Fruit fly (Drosophila melanogaster) whole organism, embryonic: ENCODE measurements around the gene foxo.

Experiments used
- ATbp ChIP-seq: fragments of 200-800 bp; sonication (Bioruptor generic); optimal IDR thresholded peaks from 2 replicates; lab custom pipeline; 2017; ENCODE audit warnings: missing biosample characterization, mild to moderate bottlenecking, missing genetic modification characterization, missing genetic modification reagents
- BtbVII ChIP-seq: fragments of 200-800 bp; sonication (Bioruptor generic); optimal IDR thresholded peaks from 3 replicates; lab custom pipeline; 2017; ENCODE audit warnings: missing biosample characterization, mild to moderate bottlenecking, missing genetic modification characterization
- CG10543 ChIP-seq: fragments of 200-800 bp; sonication (Bioruptor generic); optimal IDR thresholded peaks from 3 replicates; lab custom pipeline; 2017; ENCODE audit warnings: missing biosample characterization, mild to moderate bottlenecking, missing genetic modification characterization, moderate library complexity
- CG11504 ChIP-seq: fragments of 200-800 bp; sonication (Bioruptor generic); optimal IDR thresholded peaks from 3 replicates; lab custom pipeline; 2019; ENCODE audit warnings: missing biosample characterization, mild to moderate bottlenecking, missing genetic modification characterization, moderate library complexity
- CG14050 ChIP-seq: fragments of 200-800 bp; sonication (Bioruptor generic); IDR thresholded peaks from 3 replicates; pipeline ENCODE4 v1.3.6; 2022; ENCODE audit warnings: missing biosample characterization, missing genetic modification characterization
- CG1602 ChIP-seq: fragments of 200-800 bp; sonication (Bioruptor generic); optimal IDR thresholded peaks from 3 replicates; lab custom pipeline; 2016; ENCODE audit warnings: missing biosample characterization, missing genetic modification characterization
- CG16813 ChIP-seq: fragments of 200-800 bp; sonication (Bioruptor generic); IDR thresholded peaks from 3 replicates; pipeline ENCODE4 v1.3.6; 2022; ENCODE audit warnings: missing biosample characterization, missing genetic modification characterization; ENCODE audit not compliant: partially characterized antibody
- CG16863 ChIP-seq: fragments of 200-800 bp; sonication (Bioruptor generic); optimal IDR thresholded peaks from 3 replicates; lab custom pipeline; 2016; ENCODE audit warnings: missing biosample characterization, missing genetic modification characterization
- CG17385 ChIP-seq: fragments of 200-800 bp; sonication (Bioruptor generic); optimal IDR thresholded peaks from 3 replicates; lab custom pipeline; 2018; ENCODE audit warnings: missing biosample characterization, mild to moderate bottlenecking, missing genetic modification characterization
- CG17802 ChIP-seq: fragments of 200-800 bp; sonication (Bioruptor generic); optimal IDR thresholded peaks from 2 replicates; lab custom pipeline; 2018; ENCODE audit warnings: missing biosample characterization, mild to moderate bottlenecking, missing genetic modification characterization, moderate library complexity
- CG18599 ChIP-seq: fragments of 200-800 bp; sonication (Bioruptor generic); optimal IDR thresholded peaks from 3 replicates; lab custom pipeline; 2017; ENCODE audit warnings: missing biosample characterization, missing genetic modification characterization, mild to moderate bottlenecking, moderate library complexity, missing genetic modification reagents
- CG2199 ChIP-seq: fragments of 200-800 bp; sonication (Bioruptor generic); IDR thresholded peaks from 3 replicates; pipeline ENCODE4 v1.3.6; 2022; ENCODE audit warnings: missing biosample characterization, missing genetic modification characterization
- CG6765 ChIP-seq: fragments of 200-800 bp; sonication (Bioruptor generic); optimal IDR thresholded peaks from 3 replicates; lab custom pipeline; 2017; ENCODE audit warnings: missing biosample characterization, mild to moderate bottlenecking, missing genetic modification characterization
- CG6813 ChIP-seq: fragments of 200-800 bp; sonication (Bioruptor generic); optimal IDR thresholded peaks from 2 replicates; lab custom pipeline; 2017; ENCODE audit warnings: missing biosample characterization, missing genetic modification characterization, mild to moderate bottlenecking, moderate library complexity, missing genetic modification reagents
- CG7745 ChIP-seq: fragments of 200-800 bp; sonication (Bioruptor generic); optimal IDR thresholded peaks from 2 replicates; lab custom pipeline; 2018; ENCODE audit warnings: missing biosample characterization, mild to moderate bottlenecking, missing genetic modification characterization, moderate library complexity
- CG7987 ChIP-seq: fragments of 200-800 bp; sonication (Bioruptor generic); optimal IDR thresholded peaks from 2 replicates; lab custom pipeline; 2018; ENCODE audit warnings: missing biosample characterization, mild to moderate bottlenecking, missing genetic modification characterization, moderate library complexity
- Dip2 ChIP-seq: fragments of 200-800 bp; sonication (Bioruptor generic); IDR thresholded peaks from 2 replicates; pipeline ENCODE4 v1.3.6; 2022; ENCODE audit warnings: missing biosample characterization, missing genetic modification characterization
- Lhr ChIP-seq: fragments of 200-800 bp; sonication (Bioruptor generic); optimal IDR thresholded peaks from 3 replicates; lab custom pipeline; 2017; ENCODE audit warnings: mild to moderate bottlenecking, missing biosample characterization, missing genetic modification reagents, missing genetic modification characterization
- Max ChIP-seq: fragments of 200-800 bp; sonication (Bioruptor generic); optimal IDR thresholded peaks from 2 replicates; lab custom pipeline; 2016; ENCODE audit warnings: missing biosample characterization, mild to moderate bottlenecking, missing genetic modification characterization
- Nf-YA ChIP-seq: fragments of 200-800 bp; sonication (Bioruptor generic); IDR thresholded peaks from 2 replicates; pipeline ENCODE4 v1.3.6; 2022; ENCODE audit warnings: missing biosample characterization, missing genetic modification characterization
- Ravus ChIP-seq: fragments of 200-800 bp; sonication (Bioruptor generic); IDR thresholded peaks from 2 replicates; pipeline ENCODE4 v1.3.6; 2022; ENCODE audit warnings: missing biosample characterization, missing genetic modification characterization
- Tbp ChIP-seq: fragments of >200 bp; optimal IDR thresholded peaks from 2 replicates; lab custom pipeline; 2018; ENCODE audit warnings: missing biosample characterization, missing genetic modification characterization
- Xbp1 ChIP-seq: fragments of 200-800 bp; sonication (Bioruptor generic); optimal IDR thresholded peaks from 3 replicates; lab custom pipeline; 2016; ENCODE audit warnings: missing biosample characterization, mild to moderate bottlenecking, missing genetic modification characterization
- ara ChIP-seq: fragments of 200-800 bp; sonication (Bioruptor generic); IDR thresholded peaks from 2 replicates; pipeline ENCODE4 v1.3.6; 2022; ENCODE audit warnings: missing biosample characterization, missing genetic modification characterization
- bcd ChIP-seq: fragments of 200-800 bp; sonication (Bioruptor generic); optimal IDR thresholded peaks from 2 replicates; lab custom pipeline; 2017; ENCODE audit warnings: missing biosample characterization, mild to moderate bottlenecking, missing genetic modification characterization
- cas ChIP-seq: fragments of 200-800 bp; sonication (Bioruptor generic); IDR thresholded peaks from 2 replicates; pipeline ENCODE4 v1.3.6; 2022; ENCODE audit warnings: missing biosample characterization, missing genetic modification characterization
- caup ChIP-seq: fragments of 200-800 bp; sonication (Bioruptor generic); optimal IDR thresholded peaks from 3 replicates; lab custom pipeline; 2017; ENCODE audit warnings: missing biosample characterization, mild to moderate bottlenecking, missing genetic modification characterization, moderate library complexity; ENCODE audit not compliant: severe bottlenecking
- eyg ChIP-seq: fragments of 200-800 bp; sonication (Bioruptor generic); optimal IDR thresholded peaks from 3 replicates; lab custom pipeline; 2016; ENCODE audit warnings: missing biosample characterization, missing genetic modification characterization
- fd102C ChIP-seq: fragments of 200-800 bp; sonication (Bioruptor generic); optimal IDR thresholded peaks from 2 replicates; lab custom pipeline; 2018; ENCODE audit warnings: missing biosample characterization, mild to moderate bottlenecking, missing genetic modification characterization, moderate library complexity
- inv ChIP-seq: fragments of 200-800 bp; sonication (Bioruptor generic); IDR thresholded peaks from 2 replicates; pipeline ENCODE4 v1.3.6; 2022; ENCODE audit warnings: missing biosample characterization, missing genetic modification characterization; ENCODE audit not compliant: partially characterized antibody
- jigr1 ChIP-seq: fragments of 200-800 bp; sonication (Bioruptor generic); IDR thresholded peaks from 3 replicates; pipeline ENCODE4 v1.3.6; 2022; ENCODE audit warnings: missing biosample characterization, missing genetic modification characterization
- jing ChIP-seq: fragments of 200-800 bp; sonication (Bioruptor generic); optimal IDR thresholded peaks from 2 replicates; lab custom pipeline; 2018; ENCODE audit warnings: missing biosample characterization, mild to moderate bottlenecking, missing genetic modification characterization
- kah ChIP-seq: fragments of 200-800 bp; sonication (Bioruptor generic); optimal IDR thresholded peaks from 2 replicates; lab custom pipeline; 2018; ENCODE audit warnings: missing biosample characterization, mild to moderate bottlenecking, missing genetic modification characterization
- lbe ChIP-seq: fragments of 200-800 bp; sonication (Bioruptor generic); optimal IDR thresholded peaks from 2 replicates; lab custom pipeline; 2016; ENCODE audit warnings: missing biosample characterization, mild to moderate bottlenecking, missing genetic modification characterization
- maf-S ChIP-seq: fragments of 200-800 bp; sonication (Bioruptor generic); optimal IDR thresholded peaks from 2 replicates; lab custom pipeline; 2016; ENCODE audit warnings: missing biosample characterization, missing genetic modification characterization
- nerfin-1 ChIP-seq: fragments of 200-800 bp; sonication (Bioruptor generic); optimal IDR thresholded peaks from 3 replicates; lab custom pipeline; 2019; ENCODE audit warnings: missing biosample characterization, mild to moderate bottlenecking, missing genetic modification characterization, moderate library complexity
- nom ChIP-seq: fragments of 200-800 bp; sonication (Bioruptor generic); optimal IDR thresholded peaks from 2 replicates; lab custom pipeline; 2017; ENCODE audit warnings: missing biosample characterization, missing genetic modification characterization, mild to moderate bottlenecking, moderate library complexity, missing genetic modification reagents
- oc ChIP-seq: fragments of 200-800 bp; sonication (Bioruptor generic); optimal IDR thresholded peaks from 2 replicates; lab custom pipeline; 2018; ENCODE audit warnings: missing biosample characterization, mild to moderate bottlenecking, missing genetic modification characterization, moderate library complexity
- pan ChIP-seq, 4 experiments: fragments of >200 bp in 3 of 4; fragments of 200-800 bp in 1 of 4; sonication (Bioruptor generic) in 1 of 4; optimal IDR thresholded peaks in 3 of 4; IDR thresholded peaks in 1 of 4; 2 replicates each; pipeline versions ENCODE4 v1.3.6 to Lab custom; 2017 to 2022; ENCODE audit warnings: missing biosample characterization in 2 of 4, missing genetic modification characterization in 2 of 4, mixed read lengths in 1 of 4
- repo ChIP-seq: fragments of 200-800 bp; sonication (Bioruptor generic); optimal IDR thresholded peaks from 2 replicates; lab custom pipeline; 2016; ENCODE audit warnings: missing biosample characterization, missing genetic modification characterization
- slbo ChIP-seq: fragments of 200-800 bp; sonication (Bioruptor generic); IDR thresholded peaks from 2 replicates; pipeline ENCODE4 v1.3.6; 2022; ENCODE audit warnings: missing biosample characterization, missing genetic modification characterization
- so ChIP-seq: fragments of 200-800 bp; sonication (Bioruptor generic); IDR thresholded peaks from 3 replicates; pipeline ENCODE4 v1.3.6; 2022; ENCODE audit warnings: missing biosample characterization, missing genetic modification characterization
- stwl ChIP-seq: fragments of 200-800 bp; sonication (Bioruptor generic); optimal IDR thresholded peaks from 3 replicates; lab custom pipeline; 2018; ENCODE audit warnings: missing biosample characterization, mild to moderate bottlenecking, missing genetic modification characterization, moderate library complexity
- sug ChIP-seq: fragments of 200-800 bp; optimal IDR thresholded peaks from 2 replicates; lab custom pipeline; 2019; ENCODE audit warnings: missing biosample characterization, mild to moderate bottlenecking, missing genetic modification characterization, moderate library complexity
- tgo ChIP-seq: fragments of 200-800 bp; sonication (Bioruptor generic); IDR thresholded peaks from 3 replicates; pipeline ENCODE4 v1.3.6; 2022; ENCODE audit warnings: missing biosample characterization, missing genetic modification characterization
- tna ChIP-seq: fragments of 200-800 bp; sonication (Bioruptor generic); IDR thresholded peaks from 2 replicates; pipeline ENCODE4 v1.3.6; 2022; ENCODE audit warnings: missing biosample characterization, missing genetic modification characterization; ENCODE audit not compliant: partially characterized antibody
- tup ChIP-seq: fragments of 200-800 bp; sonication (Bioruptor generic); optimal IDR thresholded peaks from 2 replicates; lab custom pipeline; 2016; ENCODE audit warnings: missing biosample characterization, mild to moderate bottlenecking, missing genetic modification characterization, moderate library complexity
- twi ChIP-seq: fragments of 200-800 bp; optimal IDR thresholded peaks from 2 replicates; lab custom pipeline; 2019; ENCODE audit warnings: missing biosample characterization, mild to moderate bottlenecking, missing genetic modification characterization, moderate library complexity
- tx ChIP-seq: fragments of 200-800 bp; sonication (Bioruptor generic); optimal IDR thresholded peaks from 2 replicates; lab custom pipeline; 2016; ENCODE audit warnings: missing biosample characterization, missing genetic modification characterization
- vnd ChIP-seq: fragments of 200-800 bp; sonication (Bioruptor generic); IDR thresholded peaks from 3 replicates; pipeline ENCODE4 v1.3.6; 2022; ENCODE audit warnings: missing biosample characterization, missing genetic modification characterization; ENCODE audit not compliant: partially characterized antibody

Gene foxo

dm6 chr3R:14028873-14029369 lies 27.8 kb upstream of the foxo start, which contains the start of gene Cyp6d5 (continued):
- TF ChIP-seq CG17802 (tag; lab: Kevin White, UChicago): no peak
- TF ChIP-seq oc (tag; lab: Kevin White, UChicago): no peak
- TF ChIP-seq CG7745 (tag; lab: Kevin White, UChicago): no peak
- TF ChIP-seq ara (GFP tag; lab: Robert Waterston, UW): no peak
- TF ChIP-seq Xbp1 (GFP tag; lab: Kevin White, UChicago): no peak
- TF ChIP-seq inv (GFP tag; lab: Robert Waterston, UW): no peak
- no peak for TF ChIP-seq repo (GFP tag; lab: Kevin White, UChicago)
- TF ChIP-seq CG18599 (GFP tag; lab: Kevin White, UChicago): peak; percentile 4
- TF ChIP-seq tgo: no peak
- no peak for TF ChIP-seq caup (GFP tag; lab: Kevin White, UChicago)
- TF ChIP-seq tup (GFP tag; lab: Kevin White, UChicago): no peak
- TF ChIP-seq twi (tag; lab: Kevin White, UChicago): no peak
- no peak for TF ChIP-seq nerfin-1 (tag; lab: Kevin White, UChicago)
- no peak for TF ChIP-seq Nf-YA (GFP tag; lab: Robert Waterston, UW)
- no peak for TF ChIP-seq CG16863 (GFP tag; lab: Kevin White, UChicago)
- TF ChIP-seq Dip2: no peak
- no peak for TF ChIP-seq CG16813 (GFP tag; lab: Robert Waterston, UW)
- TF ChIP-seq eyg (GFP tag; lab: Kevin White, UChicago): no peak
- peak; percentile 47 for TF ChIP-seq CG10543 (GFP tag; lab: Kevin White, UChicago)
- TF ChIP-seq sug (tag; lab: Kevin White, UChicago): peak; percentile 95
- TF ChIP-seq jigr1 (GFP tag; lab: Robert Waterston, UW): no peak
- no peak for TF ChIP-seq Max (GFP tag; lab: Kevin White, UChicago)
- TF ChIP-seq so (GFP tag; lab: Robert Waterston, UW): no peak
- TF ChIP-seq tx: no peak
- no peak for TF ChIP-seq CG14050 (GFP tag; lab: Robert Waterston, UW)
- no peak for TF ChIP-seq kah (GFP tag; lab: Kevin White, UChicago)
- TF ChIP-seq Tbp (GFP tag; lab: Kevin White, UChicago): no peak
- TF ChIP-seq fd102C: no peak
- peak; percentile 44 for TF ChIP-seq BtbVII
- TF ChIP-seq bcd (GFP tag; lab: Kevin White, UChicago): no peak
- TF ChIP-seq CG17385: no peak
- TF ChIP-seq maf-S: no peak
- TF ChIP-seq Ravus (GFP tag; lab: Robert Waterston, UW): no peak
- TF ChIP-seq cas (GFP tag; lab: Robert Waterston, UW): no peak
- TF ChIP-seq CG6765: no peak
- TF ChIP-seq tna: no peak
- TF ChIP-seq stwl (tag; lab: Kevin White, UChicago): no peak
- TF ChIP-seq nom: no peak
- no peak for TF ChIP-seq Lhr (GFP tag; lab: Kevin White, UChicago)
- no peak for TF ChIP-seq CG7987
- TF ChIP-seq lbe: no peak
- TF ChIP-seq CG6813 (GFP tag; lab: Kevin White, UChicago): no peak
- TF ChIP-seq CG1602: no peak
- no peak for TF ChIP-seq jing (GFP tag; lab: Kevin White, UChicago)
- TF ChIP-seq ATbp (GFP tag; lab: Kevin White, UChicago): peak; percentile 3
- TF ChIP-seq CG11504 (tag; lab: Kevin White, UChicago): no peak
- TF ChIP-seq pan (optimal IDR thresholded peaks at IDR 0.05; lab: Kevin White, UChicago): no peak
- TF ChIP-seq pan (GFP tag; optimal IDR thresholded peaks at IDR 0.05 in 1 of 2, IDR thresholded peaks at IDR 0.05 in 1 of 2): no peak
- no peak for TF ChIP-seq vnd (GFP tag; lab: Robert Waterston, UW)
- no peak for TF ChIP-seq slbo (GFP tag; lab: Robert Waterston, UW)
- TF ChIP-seq CG2199: no peak
